Worm (Caenorhabditis elegans) whole organism, early embryonic: Measurements from ENCODE around the gene spr-1.

Experiments
- B0310.2 ChIP-seq: sonication (generic microtip); optimal IDR thresholded peaks from 2 replicates; lab custom pipeline; 2016; ENCODE audit warnings: mild to moderate bottlenecking, missing genetic modification characterization, missing compliant biosample characterization
- F13C5.2 ChIP-seq: sonication (generic microtip); optimal IDR thresholded peaks from 2 replicates; lab custom pipeline; 2017; ENCODE audit warnings: mild to moderate bottlenecking, missing genetic modification characterization, inconsistent platforms, missing compliant biosample characterization
- aly-1 ChIP-seq: sonication (generic microtip); optimal IDR thresholded peaks from 2 replicates; lab custom pipeline; 2016; ENCODE audit warnings: missing genetic modification characterization, missing compliant biosample characterization
- ama-1 ChIP-seq: fragments of 150-350 bp; optimal IDR thresholded peaks from 2 replicates; lab custom pipeline; 2014
- ceh-13 ChIP-seq: fragments of 200-800 bp; sonication (Bioruptor generic); optimal IDR thresholded peaks from 2 replicates; lab custom pipeline; 2018; ENCODE audit warnings: mild to moderate bottlenecking, missing genetic modification characterization, missing compliant biosample characterization
- ceh-36 ChIP-seq: sonication (generic microtip); optimal IDR thresholded peaks from 2 replicates; lab custom pipeline; 2016; ENCODE audit warnings: missing genetic modification characterization, inconsistent platforms, missing compliant biosample characterization
- ets-7 ChIP-seq: sonication (generic microtip); optimal IDR thresholded peaks from 2 replicates; lab custom pipeline; 2016; ENCODE audit warnings: missing genotype, missing genetic modification characterization, missing compliant biosample characterization
- flt-1 ChIP-seq: fragments of 200-800 bp; sonication (Bioruptor generic); IDR thresholded peaks from 2 replicates; pipeline ENCODE4 v1.3.6; 2022; ENCODE audit warnings: missing genetic modification characterization, missing compliant biosample characterization
- hmbx-1 ChIP-seq: sonication (generic microtip); optimal IDR thresholded peaks from 2 replicates; lab custom pipeline; 2016; ENCODE audit warnings: mild to moderate bottlenecking, missing genetic modification characterization, missing compliant biosample characterization
- hmg-4 ChIP-seq: fragments of 200-800 bp; sonication (Bioruptor generic); optimal IDR thresholded peaks from 2 replicates; lab custom pipeline; 2018; ENCODE audit warnings: mild to moderate bottlenecking, missing genetic modification characterization, missing compliant biosample characterization
- hnd-1 ChIP-seq: sonication (generic microtip); optimal IDR thresholded peaks from 2 replicates; lab custom pipeline; 2016; ENCODE audit warnings: missing genetic modification characterization, missing compliant biosample characterization
- pes-1 ChIP-seq: fragments of 200-800 bp; sonication (Bioruptor generic); IDR thresholded peaks from 2 replicates; pipeline ENCODE4 v1.3.6; 2022; ENCODE audit warnings: missing genetic modification reagents, missing genetic modification characterization, missing compliant biosample characterization
- scrt-1 ChIP-seq: fragments of 200-800 bp; sonication (Bioruptor generic); IDR thresholded peaks from 2 replicates; pipeline ENCODE4 v1.3.6; 2022; ENCODE audit warnings: missing genetic modification characterization, missing compliant biosample characterization
- sea-1 ChIP-seq: fragments of 200-800 bp; sonication (Bioruptor generic); conservative IDR thresholded peaks from 2 replicates; pipeline ENCODE4 v1.3.6; 2022; ENCODE audit warnings: missing genetic modification characterization, missing compliant biosample characterization
- tbx-11 ChIP-seq: fragments of 200-800 bp; sonication (Bioruptor generic); IDR thresholded peaks from 2 replicates; pipeline ENCODE4 v1.3.6; 2022; ENCODE audit warnings: missing genetic modification characterization, missing compliant biosample characterization
- tbx-37 ChIP-seq: fragments of 200-800 bp; sonication (Bioruptor generic); conservative IDR thresholded peaks from 2 replicates; pipeline ENCODE4 v1.3.6; 2022; ENCODE audit warnings: missing genetic modification reagents, missing genetic modification characterization, missing compliant biosample characterization
- tra-4 ChIP-seq: sonication (generic microtip); optimal IDR thresholded peaks from 2 replicates; lab custom pipeline; 2017; ENCODE audit warnings: missing genetic modification characterization, missing compliant biosample characterization

spr-1 gene

DNA sequence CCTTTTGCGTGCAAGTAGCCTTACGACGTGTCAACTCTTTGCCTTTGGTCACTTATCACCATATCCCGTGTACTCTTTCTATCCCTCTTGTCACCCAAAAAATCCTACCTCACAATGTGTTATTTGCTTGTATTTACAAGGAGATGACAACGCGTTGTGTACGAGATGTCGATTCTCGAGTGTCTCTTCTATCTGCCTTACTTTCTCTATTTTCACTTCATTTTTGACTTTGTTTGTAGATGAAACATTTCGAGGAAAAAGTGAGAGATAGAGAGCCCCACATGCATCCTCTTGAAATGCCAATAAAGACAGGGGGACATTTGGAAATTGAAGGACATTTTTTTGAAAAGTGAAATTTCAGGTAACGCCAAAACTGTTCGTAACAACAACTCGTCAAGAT lies 18.3 kb downstream of the spr-1 start:
- TF ChIP-seq ceh-36 (no peak), B0310.2 (tag; lab: Kevin White, UChicago) (no peak), aly-1 (tag; lab: Kevin White, UChicago) (no peak), scrt-1 (GFP tag; lab: Robert Waterston, UW) (no peak), F13C5.2 (tag; lab: Kevin White, UChicago) (no peak), flt-1 (GFP tag; lab: Robert Waterston, UW) (no peak), tbx-11 (no peak), hmbx-1 (tag; lab: Kevin White, UChicago) (no peak), tra-4 (no peak), ama-1 (lab: Kevin White, UChicago) (no peak), tbx-37 (GFP tag; lab: Robert Waterston, UW) (no peak), sea-1 (no peak)

DNA sequence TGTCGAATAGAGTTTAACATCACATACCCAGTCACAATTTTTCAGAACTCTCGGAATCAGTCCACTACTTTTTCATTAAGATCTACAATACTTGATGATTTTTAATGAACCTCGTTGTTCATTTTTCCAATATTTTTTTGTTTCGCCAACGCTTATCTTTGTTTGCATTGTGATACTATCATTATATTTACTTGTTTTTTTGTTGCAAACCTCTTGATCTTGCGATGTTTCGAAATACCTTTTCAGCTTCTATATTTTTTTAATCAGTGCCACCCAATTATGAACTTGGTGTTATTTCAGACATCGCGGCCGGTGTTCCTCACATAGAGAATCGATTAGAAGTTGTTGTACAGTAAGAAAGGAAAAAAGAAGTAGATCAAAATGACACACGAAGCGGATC lies 20.5 kb downstream of the spr-1 start, which contains the start of gene myo-5:
myo-5 (plus strand) TSS at position 301 of the 400 bp plus-strand sequence.
- TF ChIP-seq tbx-11 = no peak
- TF ChIP-seq ama-1 (lab: Kevin White, UChicago) = no peak
- TF ChIP-seq aly-1 (tag; lab: Kevin White, UChicago) = no peak
- TF ChIP-seq hnd-1 = no peak
- no peak for TF ChIP-seq tbx-37 (GFP tag; lab: Robert Waterston, UW)
- TF ChIP-seq hmbx-1 (tag; lab: Kevin White, UChicago) = no peak
- TF ChIP-seq scrt-1 (GFP tag; lab: Robert Waterston, UW) = no peak
- TF ChIP-seq B0310.2 (tag; lab: Kevin White, UChicago) = no peak
- no peak for TF ChIP-seq tra-4
- TF ChIP-seq sea-1 = no peak

DNA sequence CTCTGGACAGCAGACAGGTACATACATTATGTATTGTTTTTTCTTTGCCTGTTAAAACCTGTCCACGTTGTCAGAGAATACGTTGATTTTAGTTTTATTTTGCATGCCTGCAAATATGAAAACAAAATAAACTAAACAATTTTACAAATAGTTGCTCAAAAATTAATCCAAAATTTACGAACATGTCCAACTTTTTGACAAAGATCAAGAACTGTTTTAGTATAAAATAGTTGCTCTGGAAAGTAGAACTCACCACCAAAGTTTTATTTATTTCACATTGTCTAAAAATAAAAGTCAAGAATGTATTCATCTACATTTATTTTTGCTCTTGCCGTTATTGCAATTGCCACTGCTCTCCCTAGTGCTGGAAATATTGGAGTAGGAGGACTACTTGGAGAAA lies 24.7 kb downstream of the spr-1 start, which contains the start of gene srlf-16:
srlf-16 (plus strand) TSS at position 301 of the 400 bp plus-strand sequence.
- TF ChIP-seq tbx-37 (GFP tag; lab: Robert Waterston, UW) (no peak), ama-1 (lab: Kevin White, UChicago) (no peak), ceh-13 (GFP tag; lab: Kevin White, UChicago) (no peak), flt-1 (GFP tag; lab: Robert Waterston, UW) (no peak), ets-7 (tag; lab: Kevin White, UChicago) (no peak), hmg-4 (GFP tag; lab: Kevin White, UChicago) (no peak), scrt-1 (GFP tag; lab: Robert Waterston, UW) (no peak), aly-1 (tag; lab: Kevin White, UChicago) (no peak), pes-1 (GFP tag; lab: Robert Waterston, UW) (no peak)

DNA sequence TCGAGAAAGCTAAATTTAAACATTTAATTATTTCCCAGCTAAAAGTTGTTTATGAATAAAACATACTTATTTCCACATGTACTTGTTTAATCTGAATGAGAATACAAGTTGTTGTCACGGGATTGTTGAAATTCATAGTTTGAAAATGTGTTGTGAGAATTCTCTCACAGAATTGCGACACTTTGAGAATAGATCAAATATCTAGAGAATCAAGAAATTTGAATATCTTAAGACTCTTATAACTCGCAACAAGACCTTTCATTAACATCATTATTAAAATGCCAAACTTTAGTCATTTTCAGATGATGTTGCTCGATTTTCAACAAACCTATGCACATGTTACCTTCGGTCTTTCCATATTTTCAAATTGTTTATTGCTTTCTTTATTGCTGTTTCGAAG lies 26.2 kb downstream of the spr-1 start, which contains the start of gene str-90:
str-90 (plus strand) TSS at position 301 of the 400 bp plus-strand sequence.
- TF ChIP-seq ama-1 (lab: Kevin White, UChicago) (no peak), hnd-1 (no peak), tbx-11 (no peak), B0310.2 (tag; lab: Kevin White, UChicago) (no peak), ceh-13 (GFP tag; lab: Kevin White, UChicago) (no peak), ceh-36 (no peak), pes-1 (GFP tag; lab: Robert Waterston, UW) (no peak)

DNA sequence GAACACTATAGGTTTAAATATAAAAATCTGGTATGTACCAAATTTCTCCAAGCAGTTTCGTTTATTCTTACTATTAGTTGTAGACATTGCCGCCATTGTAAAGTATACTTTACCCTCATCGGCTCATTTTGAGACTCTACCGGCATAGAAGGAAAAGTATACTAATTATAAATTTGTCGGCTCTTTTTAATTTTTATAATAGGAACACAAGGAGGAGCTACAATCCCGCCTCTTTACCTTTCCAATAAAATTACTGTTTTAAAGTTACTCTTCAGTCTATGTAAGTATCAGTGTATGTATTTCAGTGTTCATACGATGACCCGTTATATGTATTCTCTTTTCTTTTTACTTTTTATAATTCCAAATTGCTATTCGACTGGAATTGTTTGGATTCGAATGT lies 29.8 kb downstream of the spr-1 start, which contains the start of gene sdz-23:
sdz-23 (plus strand) TSS at position 301 of the 400 bp plus-strand sequence.
- TF ChIP-seq aly-1 (tag; lab: Kevin White, UChicago) = no peak

DNA sequence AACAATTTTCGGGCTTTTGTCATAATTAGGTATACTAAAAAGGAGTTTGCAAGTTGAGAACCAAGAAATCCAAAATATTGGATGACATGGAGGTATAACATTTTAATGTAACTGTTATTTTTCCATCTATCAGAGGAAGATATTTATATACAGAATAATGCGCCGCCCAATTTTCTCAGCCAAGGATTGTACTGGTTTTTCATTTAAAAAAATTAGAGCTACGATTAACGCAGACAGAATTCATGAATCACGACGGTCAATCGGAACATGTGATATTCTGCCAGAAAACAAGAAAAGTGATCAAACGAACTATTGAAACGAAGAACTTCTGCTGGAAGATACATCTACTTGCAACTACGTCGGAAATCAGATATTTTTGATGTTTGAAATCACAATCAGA lies 30.9 kb downstream of the spr-1 start, which contains the start of gene str-145:
str-145 (minus strand) TSS at position 101 of the 400 bp plus-strand sequence.
- TF ChIP-seq ets-7 (tag; lab: Kevin White, UChicago) (no peak), tbx-37 (GFP tag; lab: Robert Waterston, UW) (no peak)

DNA sequence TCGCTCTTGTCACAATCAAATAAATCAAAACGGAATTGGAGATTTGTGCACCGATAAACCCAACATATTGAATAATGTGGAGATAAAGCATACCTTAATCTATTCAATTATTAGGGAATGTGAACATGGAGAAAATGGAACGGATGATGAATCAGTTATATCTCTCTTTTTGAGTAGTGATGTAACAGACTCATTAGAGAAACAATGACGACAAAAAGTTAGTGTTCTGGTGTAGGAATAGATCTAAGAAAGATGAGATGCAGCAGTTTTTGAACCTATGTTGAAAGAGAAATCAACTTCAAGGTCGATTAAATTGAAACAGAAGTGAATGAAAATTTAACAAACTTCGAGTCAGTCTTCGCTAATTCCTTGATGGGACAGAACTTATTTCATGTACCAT lies 33.8 kb downstream of the spr-1 start, which contains the start of gene str-146:
str-146 (minus strand) TSS at position 101 of the 400 bp plus-strand sequence.
- no peak for TF ChIP-seq tbx-37 (GFP tag; lab: Robert Waterston, UW)
- no peak for TF ChIP-seq ets-7 (tag; lab: Kevin White, UChicago)
- no peak for TF ChIP-seq hmbx-1 (tag; lab: Kevin White, UChicago)
- TF ChIP-seq ceh-36 = no peak
- no peak for TF ChIP-seq ceh-13 (GFP tag; lab: Kevin White, UChicago)
- no peak for TF ChIP-seq tbx-11
- no peak for TF ChIP-seq F13C5.2 (tag; lab: Kevin White, UChicago)
- TF ChIP-seq hmg-4 (GFP tag; lab: Kevin White, UChicago) = no peak
- no peak for TF ChIP-seq flt-1 (GFP tag; lab: Robert Waterston, UW)

DNA sequence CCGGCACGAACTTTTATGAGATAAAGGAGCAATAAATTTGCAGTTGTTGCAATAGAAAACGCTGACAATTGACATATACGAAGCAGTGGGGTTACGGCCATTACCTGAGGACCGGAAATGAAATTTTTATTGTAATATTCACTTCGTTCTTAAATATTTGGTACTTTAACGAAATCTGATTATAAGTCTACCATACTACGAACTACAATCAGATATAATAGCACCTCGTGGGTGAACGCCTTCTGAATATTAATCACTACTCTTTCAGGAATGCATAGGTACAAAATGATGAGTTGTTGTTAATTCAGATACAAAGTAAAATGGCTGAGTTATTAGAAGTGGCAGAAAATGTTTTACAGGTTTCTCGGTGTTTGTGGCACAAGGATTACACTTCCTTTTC lies 36.8 kb downstream of the spr-1 start, which contains the start of gene str-129:
str-129 (minus strand) TSS at position 101 of the 400 bp plus-strand sequence.
- no peak for TF ChIP-seq hmbx-1 (tag; lab: Kevin White, UChicago)
- TF ChIP-seq ceh-36 = no peak
- TF ChIP-seq ets-7 (tag; lab: Kevin White, UChicago) = no peak
- TF ChIP-seq ama-1 (lab: Kevin White, UChicago) = no peak
- TF ChIP-seq tra-4 = no peak
- no peak for TF ChIP-seq ceh-13 (GFP tag; lab: Kevin White, UChicago)
- no peak for TF ChIP-seq aly-1 (tag; lab: Kevin White, UChicago)
- TF ChIP-seq hnd-1 = no peak
- no peak for TF ChIP-seq B0310.2 (tag; lab: Kevin White, UChicago)
